Worm (Caenorhabditis elegans) whole organism, L1 larva: ENCODE data around the gene F46B6.12.
A peak's percentile ranks its signal among the peaks of the same experiment; 100 is the strongest.

ENCODE experiments used
- C04F5.9 ChIP-seq: sonication (generic microtip); optimal IDR thresholded peaks from 2 replicates; lab custom pipeline; 2016; ENCODE audit warnings: missing genetic modification characterization, missing compliant biosample characterization
- F16B12.6 ChIP-seq: fragments of 150-350 bp; optimal IDR thresholded peaks from 2 replicates; lab custom pipeline; 2014; ENCODE audit warnings: missing biosample characterization, missing genetic modification characterization
- aha-1 ChIP-seq: fragments of 150-350 bp; optimal IDR thresholded peaks from 2 replicates; lab custom pipeline; 2014; ENCODE audit warnings: missing biosample characterization, missing genetic modification characterization
- alr-1 ChIP-seq: fragments of 200-800 bp; sonication (Bioruptor generic); optimal IDR thresholded peaks from 2 replicates; lab custom pipeline; 2018; ENCODE audit warnings: borderline replicate concordance, mild to moderate bottlenecking, missing genetic modification characterization, missing compliant biosample characterization
- aly-2 ChIP-seq: fragments of 150-350 bp; optimal IDR thresholded peaks from 2 replicates; lab custom pipeline; 2014; ENCODE audit warnings: missing biosample characterization, missing genetic modification characterization
- ama-1 ChIP-seq: fragments of 150-350 bp; optimal IDR thresholded peaks from 2 replicates; lab custom pipeline; 2014
- blmp-1 ChIP-seq: fragments of 150-350 bp; optimal IDR thresholded peaks from 2 replicates; lab custom pipeline; 2014; ENCODE audit warnings: missing biosample characterization, missing genetic modification characterization
- ceh-63 ChIP-seq: fragments of 200-800 bp; sonication (Bioruptor generic); optimal IDR thresholded peaks from 2 replicates; lab custom pipeline; 2018; ENCODE audit warnings: mild to moderate bottlenecking, missing genetic modification characterization, missing compliant biosample characterization
- ceh-8 ChIP-seq: fragments of 200-800 bp; sonication (Bioruptor generic); optimal IDR thresholded peaks from 2 replicates; lab custom pipeline; 2018; ENCODE audit warnings: mild to moderate bottlenecking, missing genetic modification characterization, moderate library complexity, missing compliant biosample characterization
- ceh-88 ChIP-seq: fragments of 200-800 bp; sonication (Bioruptor generic); IDR thresholded peaks from 2 replicates; pipeline ENCODE4 v1.3.6; 2022; ENCODE audit warnings: missing genetic modification characterization, missing compliant biosample characterization
- ceh-90 ChIP-seq: sonication (generic microtip); optimal IDR thresholded peaks from 2 replicates; lab custom pipeline; 2016; ENCODE audit warnings: missing genetic modification characterization, missing compliant biosample characterization
- ces-1 ChIP-seq: fragments of 150-350 bp; optimal IDR thresholded peaks from 2 replicates; lab custom pipeline; 2014; ENCODE audit warnings: missing biosample characterization, missing genetic modification reagents, missing genetic modification characterization
- dsc-1 ChIP-seq: sonication (generic microtip); optimal IDR thresholded peaks from 2 replicates; lab custom pipeline; 2016; ENCODE audit warnings: mild to moderate bottlenecking, missing genetic modification characterization, missing compliant biosample characterization
- efl-3 ChIP-seq: fragments of 200-800 bp; sonication (Bioruptor generic); optimal IDR thresholded peaks from 2 replicates; lab custom pipeline; 2018; ENCODE audit warnings: mild to moderate bottlenecking, missing genetic modification characterization, missing compliant biosample characterization
- egl-13 ChIP-seq: sonication (generic microtip); optimal IDR thresholded peaks from 2 replicates; lab custom pipeline; 2016; ENCODE audit warnings: missing genotype, missing genetic modification reagents, missing genetic modification characterization, missing compliant biosample characterization
- egl-27 ChIP-seq, 2 experiments: fragments of 150-350 bp in 1 of 2; sonication (generic microtip); optimal IDR thresholded peaks; 3 replicates each; lab custom pipeline; 2017 to 2018; ENCODE audit warnings: missing biosample characterization in 2 of 2, missing genetic modification characterization in 2 of 2, missing genetic modification reagents in 2 of 2
- elt-2 ChIP-seq: sonication (generic microtip); optimal IDR thresholded peaks from 2 replicates; lab custom pipeline; 2016; ENCODE audit warnings: missing genetic modification characterization, mild to moderate bottlenecking, inconsistent platforms, missing compliant biosample characterization, missing genetic modification reagents
- ets-5 ChIP-seq: fragments of 200-800 bp; sonication (Bioruptor generic); IDR thresholded peaks from 2 replicates; pipeline ENCODE4 v1.3.6; 2022; ENCODE audit warnings: missing genetic modification characterization, missing compliant biosample characterization
- fkh-10 ChIP-seq: sonication (generic microtip); optimal IDR thresholded peaks from 2 replicates; lab custom pipeline; 2017; ENCODE audit warnings: missing biosample characterization, missing genetic modification reagents, missing genetic modification characterization
- fkh-4 ChIP-seq: sonication (generic microtip); optimal IDR thresholded peaks from 2 replicates; lab custom pipeline; 2016; ENCODE audit warnings: missing compliant biosample characterization, missing genetic modification characterization, borderline replicate concordance
- fos-1 ChIP-seq: fragments of 150-350 bp; optimal IDR thresholded peaks from 2 replicates; lab custom pipeline; 2014; ENCODE audit warnings: missing biosample characterization, missing genetic modification characterization
- hlh-17 ChIP-seq: fragments of 200-800 bp; sonication (Bioruptor generic); optimal IDR thresholded peaks from 2 replicates; lab custom pipeline; 2018; ENCODE audit warnings: missing genetic modification characterization, mild to moderate bottlenecking, missing compliant biosample characterization, moderate library complexity, borderline replicate concordance
- hlh-4 ChIP-seq: sonication (generic microtip); optimal IDR thresholded peaks from 2 replicates; lab custom pipeline; 2016; ENCODE audit warnings: mild to moderate bottlenecking, missing genetic modification characterization, missing compliant biosample characterization
- hpl-2 ChIP-seq: fragments of 150-350 bp; optimal IDR thresholded peaks from 2 replicates; lab custom pipeline; 2014; ENCODE audit warnings: missing biosample characterization, missing genetic modification reagents, missing genetic modification characterization
- jun-1 ChIP-seq: fragments of 150-350 bp; optimal IDR thresholded peaks from 2 replicates; lab custom pipeline; 2014; ENCODE audit warnings: missing biosample characterization, missing genetic modification reagents, missing genetic modification characterization
- lin-13 ChIP-seq: fragments of 150-350 bp; optimal IDR thresholded peaks from 2 replicates; lab custom pipeline; 2014; ENCODE audit warnings: missing biosample characterization, missing genetic modification reagents, missing genetic modification characterization
- lin-35 ChIP-seq, 2 experiments: fragments of 150-350 bp; optimal IDR thresholded peaks; 2 replicates each; lab custom pipeline; 2014; ENCODE audit warnings: missing biosample characterization in 2 of 2, missing genetic modification characterization in 2 of 2, missing genetic modification reagents in 2 of 2
- lin-39 ChIP-seq: fragments of 150-350 bp; optimal IDR thresholded peaks from 2 replicates; lab custom pipeline; 2014; ENCODE audit warnings: missing biosample characterization, missing genetic modification reagents, missing genetic modification characterization
- lsy-2 ChIP-seq, 2 experiments: fragments of 150-350 bp; optimal IDR thresholded peaks; 2 replicates each; lab custom pipeline; 2014; ENCODE audit warnings: missing biosample characterization in 2 of 2, missing genetic modification characterization in 2 of 2
- mdl-1 ChIP-seq, 2 experiments: fragments of 150-350 bp; optimal IDR thresholded peaks; 2 replicates each; lab custom pipeline; 2014 to 2017; ENCODE audit warnings: missing biosample characterization in 2 of 2, missing genetic modification characterization in 2 of 2, inconsistent platforms in 1 of 2
- mep-1 ChIP-seq: fragments of 150-350 bp; optimal IDR thresholded peaks from 2 replicates; lab custom pipeline; 2014; ENCODE audit warnings: missing biosample characterization, missing genetic modification characterization
- nhr-12 ChIP-seq: sonication (generic microtip); optimal IDR thresholded peaks from 2 replicates; lab custom pipeline; 2017; ENCODE audit warnings: missing biosample characterization, missing genetic modification characterization
- nhr-19 ChIP-seq: fragments of 200-800 bp; sonication (Bioruptor generic); conservative IDR thresholded peaks from 2 replicates; pipeline ENCODE4 v1.3.6; 2022; ENCODE audit warnings: missing genetic modification characterization, missing compliant biosample characterization
- nhr-47 ChIP-seq: sonication (generic microtip); optimal IDR thresholded peaks from 2 replicates; lab custom pipeline; 2016; ENCODE audit warnings: mild to moderate bottlenecking, missing genetic modification characterization, moderate library complexity, missing compliant biosample characterization
- nhr-71 ChIP-seq: sonication (generic microtip); optimal IDR thresholded peaks from 2 replicates; lab custom pipeline; 2016; ENCODE audit warnings: mild to moderate bottlenecking, missing genetic modification characterization, moderate library complexity, missing compliant biosample characterization
- nhr-76 ChIP-seq: sonication (generic microtip); optimal IDR thresholded peaks from 2 replicates; lab custom pipeline; 2017; ENCODE audit warnings: missing biosample characterization, missing genetic modification characterization
- nhr-90 ChIP-seq: sonication (generic microtip); optimal IDR thresholded peaks from 2 replicates; lab custom pipeline; 2016; ENCODE audit warnings: mild to moderate bottlenecking, missing genetic modification characterization, missing compliant biosample characterization; ENCODE audit not compliant: poor library complexity
- pag-3 ChIP-seq: sonication (generic microtip); optimal IDR thresholded peaks from 2 replicates; lab custom pipeline; 2017; ENCODE audit warnings: missing genetic modification characterization, mild to moderate bottlenecking, missing compliant biosample characterization, antibody characterized with exemption, borderline replicate concordance; ENCODE audit not compliant: insufficient read depth
- skn-1 ChIP-seq: fragments of 150-350 bp; optimal IDR thresholded peaks from 2 replicates; lab custom pipeline; 2014; ENCODE audit warnings: missing biosample characterization, missing genetic modification characterization
- snpc-4 ChIP-seq: fragments of 150-350 bp; optimal IDR thresholded peaks from 2 replicates; lab custom pipeline; 2014; ENCODE audit warnings: missing biosample characterization, missing genetic modification characterization
- snu-23 ChIP-seq: sonication (generic microtip); optimal IDR thresholded peaks from 2 replicates; lab custom pipeline; 2016; ENCODE audit warnings: missing genetic modification characterization, missing compliant biosample characterization
- sox-4 ChIP-seq: sonication (generic microtip); optimal IDR thresholded peaks from 2 replicates; lab custom pipeline; 2016; ENCODE audit warnings: missing genetic modification characterization, missing compliant biosample characterization
- sptf-1 ChIP-seq: fragments of 150-350 bp; optimal IDR thresholded peaks from 2 replicates; lab custom pipeline; 2014; ENCODE audit warnings: missing biosample characterization, missing genetic modification characterization
- sup-37 ChIP-seq: fragments of 200-800 bp; sonication (Bioruptor generic); optimal IDR thresholded peaks from 2 replicates; lab custom pipeline; 2018; ENCODE audit warnings: mild to moderate bottlenecking, missing genetic modification characterization, missing compliant biosample characterization
- tbx-2 ChIP-seq: sonication (generic microtip); optimal IDR thresholded peaks from 2 replicates; lab custom pipeline; 2016; ENCODE audit warnings: missing genetic modification characterization, missing compliant biosample characterization
- unc-130 ChIP-seq: fragments of 150-350 bp; optimal IDR thresholded peaks from 2 replicates; lab custom pipeline; 2017; ENCODE audit warnings: missing biosample characterization, missing genetic modification characterization, inconsistent platforms
- unc-86 ChIP-seq: sonication (generic microtip); optimal IDR thresholded peaks from 2 replicates; lab custom pipeline; 2016; ENCODE audit warnings: missing genetic modification characterization, missing compliant biosample characterization
- unc-98 ChIP-seq: fragments of 200-800 bp; sonication (Bioruptor generic); IDR thresholded peaks from 2 replicates; pipeline ENCODE4 v1.3.6; 2022; ENCODE audit warnings: missing genetic modification characterization, missing compliant biosample characterization
- vab-15 ChIP-seq: sonication (generic microtip); optimal IDR thresholded peaks from 2 replicates; lab custom pipeline; 2017; ENCODE audit warnings: missing genotype, mild to moderate bottlenecking, missing genetic modification characterization, missing compliant biosample characterization
- xbp-1 ChIP-seq: sonication (generic microtip); optimal IDR thresholded peaks from 2 replicates; lab custom pipeline; 2016; ENCODE audit warnings: missing genetic modification characterization, missing compliant biosample characterization
- zag-1 ChIP-seq: fragments of 150-350 bp; optimal IDR thresholded peaks from 2 replicates; lab custom pipeline; 2014; ENCODE audit warnings: missing biosample characterization, missing genetic modification characterization
- zip-4 ChIP-seq: fragments of 200-800 bp; sonication (Bioruptor generic); optimal IDR thresholded peaks from 2 replicates; lab custom pipeline; 2018; ENCODE audit warnings: mild to moderate bottlenecking, missing genetic modification characterization, moderate library complexity, missing compliant biosample characterization

Gene F46B6.12

ce11 chrV:9789657-9790261 lies 14.1 kb upstream of the F46B6.12 start, which contains the start of gene ztf-7 (continued):
- TF ChIP-seq hpl-2 (GFP tag; lab: Kevin White, UChicago) (peak; percentile 86), snpc-4 (tag; lab: Kevin White, UChicago) (peak; percentile 95), lsy-2 (tag; optimal IDR thresholded peaks at IDR 0.05; lab: Kevin White, UChicago) (peak; percentile 95 to 96), ceh-63 (GFP tag; lab: Kevin White, UChicago) (no peak), fos-1 (tag; lab: Kevin White, UChicago) (peak; percentile 82), fkh-10 (GFP tag; lab: Kevin White, UChicago) (peak; percentile 71), ces-1 (GFP tag; lab: Kevin White, UChicago) (no peak), unc-86 (tag; lab: Kevin White, UChicago) (peak; percentile 97), jun-1 (tag; lab: Kevin White, UChicago) (peak; percentile 93), nhr-90 (tag; lab: Kevin White, UChicago) (peak; percentile 98), dsc-1 (tag; lab: Kevin White, UChicago) (peak; percentile 95), skn-1 (tag; lab: Kevin White, UChicago) (peak; percentile 90), unc-98 (peak; percentile 87), hlh-4 (no peak), nhr-47 (tag; lab: Kevin White, UChicago) (peak; percentile 99), ceh-88 (GFP tag; lab: Robert Waterston, UW) (peak; percentile 94), lin-35 (GFP tag; optimal IDR thresholded peaks at IDR 0.05; lab: Kevin White, UChicago) (peak; percentile 90 to 94), C04F5.9 (tag; lab: Kevin White, UChicago) (peak; percentile 85), egl-13 (tag; lab: Kevin White, UChicago) (peak; percentile 95), ets-5 (GFP tag; lab: Robert Waterston, UW) (no peak), zag-1 (tag; lab: Kevin White, UChicago) (no peak), nhr-71 (tag; lab: Kevin White, UChicago) (peak; percentile 100), unc-130 (tag; lab: Kevin White, UChicago) (peak; percentile 99), nhr-12 (tag; lab: Kevin White, UChicago) (no peak), sup-37 (GFP tag; lab: Kevin White, UChicago) (peak; percentile 98), nhr-76 (tag; lab: Kevin White, UChicago) (no peak), lin-39 (peak; percentile 96), ama-1 (lab: Kevin White, UChicago) (peak; percentile 72), pag-3 (tag; lab: Kevin White, UChicago) (peak; percentile 55), xbp-1 (tag; lab: Kevin White, UChicago) (peak; percentile 98), fkh-4 (peak; percentile 58), aha-1 (peak; percentile 83), zip-4 (GFP tag; lab: Kevin White, UChicago) (peak; percentile 82), blmp-1 (tag; lab: Kevin White, UChicago) (peak; percentile 88), elt-2 (tag; lab: Kevin White, UChicago) (peak; percentile 95), mdl-1 (tag; optimal IDR thresholded peaks at IDR 0.05; lab: Kevin White, UChicago) (peak; percentile 59 to 100), mep-1 (tag; lab: Kevin White, UChicago) (peak; percentile 99), egl-27 (tag; optimal IDR thresholded peaks at IDR 0.05; lab: Kevin White, UChicago) (no peak), tbx-2 (peak; percentile 99), hlh-17 (GFP tag; lab: Kevin White, UChicago) (no peak), vab-15 (peak; percentile 77), ceh-8 (GFP tag; lab: Kevin White, UChicago) (peak; percentile 93), snu-23 (GFP tag; lab: Kevin White, UChicago) (peak; percentile 99), efl-3 (peak; percentile 66), nhr-19 (GFP tag; lab: Robert Waterston, UW) (peak; percentile 99), F16B12.6 (tag; lab: Kevin White, UChicago) (peak; percentile 69), sptf-1 (tag; lab: Kevin White, UChicago) (no peak), aly-2 (tag; lab: Kevin White, UChicago) (peak; percentile 62), ceh-90 (tag; lab: Kevin White, UChicago) (no peak), lin-13 (peak; percentile 97), sox-4 (tag; lab: Kevin White, UChicago) (peak; percentile 86), alr-1 (tag; lab: Kevin White, UChicago) (no peak)
